Fruit fly (Drosophila melanogaster) whole organism, embryonic: Measurements from ENCODE around the gene CG18747.

Experiments used
- Asciz ChIP-seq: fragments of 200-800 bp; sonication (Bioruptor generic); optimal IDR thresholded peaks from 2 replicates; lab custom pipeline; 2017; ENCODE audit warnings: missing biosample characterization, mild to moderate bottlenecking, missing genetic modification characterization, missing genetic modification reagents
- Atf-2 ChIP-seq: fragments of 200-800 bp; sonication (Bioruptor generic); optimal IDR thresholded peaks from 2 replicates; lab custom pipeline; 2016; ENCODE audit warnings: missing biosample characterization, missing genetic modification characterization
- BEAF-32 ChIP-seq: fragments of 200-800 bp; sonication (Bioruptor generic); optimal IDR thresholded peaks from 3 replicates; lab custom pipeline; 2017; ENCODE audit warnings: missing biosample characterization, missing genetic modification characterization, mild to moderate bottlenecking, moderate library complexity, missing genetic modification reagents
- Bgb ChIP-seq: fragments of 200-800 bp; sonication (Bioruptor generic); IDR thresholded peaks from 2 replicates; pipeline ENCODE4 v1.3.6; 2022; ENCODE audit warnings: missing biosample characterization, missing genetic modification characterization; ENCODE audit not compliant: partially characterized antibody
- CG10366 ChIP-seq: fragments of 200-800 bp; sonication (Bioruptor generic); IDR thresholded peaks from 2 replicates; pipeline ENCODE4 v1.3.6; 2022; ENCODE audit warnings: missing biosample characterization, missing genetic modification characterization
- CG10543 ChIP-seq: fragments of 200-800 bp; sonication (Bioruptor generic); optimal IDR thresholded peaks from 3 replicates; lab custom pipeline; 2017; ENCODE audit warnings: missing biosample characterization, mild to moderate bottlenecking, missing genetic modification characterization, moderate library complexity
- CG13287 ChIP-seq: fragments of 200-800 bp; sonication (Bioruptor generic); IDR thresholded peaks from 2 replicates; pipeline ENCODE4 v1.3.6; 2022; ENCODE audit warnings: missing biosample characterization, missing genetic modification characterization; ENCODE audit not compliant: partially characterized antibody
- CG14710 ChIP-seq: fragments of 200-800 bp; sonication (Bioruptor generic); optimal IDR thresholded peaks from 3 replicates; lab custom pipeline; 2019; ENCODE audit warnings: missing biosample characterization, mild to moderate bottlenecking, missing genetic modification characterization, moderate library complexity
- CG1792 ChIP-seq: fragments of 200-800 bp; sonication (Bioruptor generic); optimal IDR thresholded peaks from 2 replicates; lab custom pipeline; 2016; ENCODE audit warnings: missing biosample characterization, missing genetic modification characterization
- CG18476 ChIP-seq: fragments of 200-800 bp; sonication (Bioruptor generic); optimal IDR thresholded peaks from 2 replicates; lab custom pipeline; 2016; ENCODE audit warnings: missing biosample characterization, mild to moderate bottlenecking, missing genetic modification characterization
- CG30020 ChIP-seq: fragments of 200-800 bp; optimal IDR thresholded peaks from 2 replicates; lab custom pipeline; 2019; ENCODE audit warnings: missing biosample characterization, mild to moderate bottlenecking, missing genetic modification characterization, moderate library complexity
- CG4328 ChIP-seq: fragments of 200-800 bp; sonication (Bioruptor generic); optimal IDR thresholded peaks from 3 replicates; lab custom pipeline; 2017; ENCODE audit warnings: missing biosample characterization, missing genetic modification reagents, missing genetic modification characterization
- CG43689 ChIP-seq: fragments of 200-800 bp; sonication (Bioruptor generic); IDR thresholded peaks from 2 replicates; pipeline ENCODE4 v1.3.6; 2022; ENCODE audit warnings: missing biosample characterization, missing genetic modification characterization
- CG5180 ChIP-seq: fragments of 200-800 bp; sonication (Bioruptor generic); optimal IDR thresholded peaks from 3 replicates; lab custom pipeline; 2017; ENCODE audit warnings: missing biosample characterization, missing genetic modification characterization, mild to moderate bottlenecking, moderate library complexity, missing genetic modification reagents
- CG6272 ChIP-seq: fragments of 200-800 bp; sonication (Bioruptor generic); IDR thresholded peaks from 2 replicates; pipeline ENCODE4 v1.3.6; 2022; ENCODE audit warnings: missing biosample characterization, missing genetic modification characterization
- CG6683 ChIP-seq: fragments of 200-800 bp; sonication (Bioruptor generic); optimal IDR thresholded peaks from 2 replicates; lab custom pipeline; 2017; ENCODE audit warnings: missing biosample characterization, mild to moderate bottlenecking, missing genetic modification characterization, missing genetic modification reagents
- CG6854 ChIP-seq: fragments of 200-800 bp; sonication (Bioruptor generic); optimal IDR thresholded peaks from 3 replicates; lab custom pipeline; 2017; ENCODE audit warnings: missing biosample characterization, mild to moderate bottlenecking, missing genetic modification characterization
- CG7556 ChIP-seq: fragments of 200-800 bp; sonication (Bioruptor generic); optimal IDR thresholded peaks from 2 replicates; lab custom pipeline; 2017; ENCODE audit warnings: missing biosample characterization, mild to moderate bottlenecking, missing genetic modification characterization
- CG7928 ChIP-seq: fragments of 200-800 bp; sonication (Bioruptor generic); optimal IDR thresholded peaks from 2 replicates; lab custom pipeline; 2017; ENCODE audit warnings: missing biosample characterization, mild to moderate bottlenecking, missing genetic modification characterization
- CG7963 ChIP-seq: fragments of 200-800 bp; sonication (Bioruptor generic); IDR thresholded peaks from 3 replicates; pipeline ENCODE4 v1.3.6; 2022; ENCODE audit warnings: missing biosample characterization, missing genetic modification characterization; ENCODE audit not compliant: partially characterized antibody
- CG8359 ChIP-seq: fragments of 200-800 bp; sonication (Bioruptor generic); optimal IDR thresholded peaks from 2 replicates; lab custom pipeline; 2017; ENCODE audit warnings: missing biosample characterization, mild to moderate bottlenecking, missing genetic modification characterization, borderline replicate concordance
- CG9727 ChIP-seq: fragments of 200-800 bp; sonication (Bioruptor generic); optimal IDR thresholded peaks from 3 replicates; lab custom pipeline; 2017; ENCODE audit warnings: missing biosample characterization, mild to moderate bottlenecking, missing genetic modification characterization
- Ets97D ChIP-seq: fragments of 200-800 bp; sonication (Bioruptor generic); optimal IDR thresholded peaks from 3 replicates; lab custom pipeline; 2016; ENCODE audit warnings: missing biosample characterization, missing genetic modification characterization
- H2.0 ChIP-seq: fragments of 200-800 bp; sonication (Bioruptor generic); IDR thresholded peaks from 2 replicates; pipeline ENCODE4 v1.3.6; 2022; ENCODE audit warnings: missing biosample characterization, missing genetic modification characterization
- Lpt ChIP-seq: fragments of >200 bp; optimal IDR thresholded peaks from 2 replicates; lab custom pipeline; 2018; ENCODE audit warnings: missing biosample characterization, missing genetic modification characterization
- Rfx ChIP-seq: fragments of 200-800 bp; sonication (Bioruptor generic); IDR thresholded peaks from 2 replicates; pipeline ENCODE4 v1.3.6; 2022; ENCODE audit warnings: missing biosample characterization, missing genetic modification characterization
- Sox100B ChIP-seq: fragments of 200-800 bp; sonication (Bioruptor generic); optimal IDR thresholded peaks from 3 replicates; lab custom pipeline; 2018; ENCODE audit warnings: missing biosample characterization, mild to moderate bottlenecking, missing genetic modification characterization
- Sry-δ ChIP-seq: fragments of 200-800 bp; sonication (Bioruptor generic); optimal IDR thresholded peaks from 2 replicates; lab custom pipeline; 2016; ENCODE audit warnings: missing biosample characterization, missing genetic modification characterization
- abd-A ChIP-seq: fragments of 200-800 bp; sonication (Bioruptor generic); optimal IDR thresholded peaks from 3 replicates; lab custom pipeline; 2019; ENCODE audit warnings: missing biosample characterization, mild to moderate bottlenecking, missing genetic modification characterization, moderate library complexity
- bigmax ChIP-seq: fragments of 200-800 bp; sonication (Bioruptor generic); optimal IDR thresholded peaks from 2 replicates; lab custom pipeline; 2018; ENCODE audit warnings: missing biosample characterization, mild to moderate bottlenecking, missing genetic modification characterization
- cato ChIP-seq: fragments of 200-800 bp; sonication (Bioruptor generic); optimal IDR thresholded peaks from 2 replicates; lab custom pipeline; 2016; ENCODE audit warnings: missing biosample characterization, missing genetic modification characterization, borderline replicate concordance
- chif ChIP-seq, 2 experiments: fragments of 200-800 bp; sonication (Bioruptor generic); optimal IDR thresholded peaks; 3 replicates each; lab custom pipeline; 2016; ENCODE audit warnings: missing biosample characterization in 2 of 2, missing genetic modification characterization in 2 of 2
- corto ChIP-seq: fragments of 200-800 bp; sonication (Bioruptor generic); optimal IDR thresholded peaks from 2 replicates; lab custom pipeline; 2016; ENCODE audit warnings: missing biosample characterization, mild to moderate bottlenecking, missing genetic modification characterization, moderate library complexity
- disco-r ChIP-seq: fragments of 200-800 bp; sonication (Bioruptor generic); optimal IDR thresholded peaks from 2 replicates; lab custom pipeline; 2016; ENCODE audit warnings: missing biosample characterization, missing genetic modification characterization
- fd102C ChIP-seq: fragments of 200-800 bp; sonication (Bioruptor generic); optimal IDR thresholded peaks from 2 replicates; lab custom pipeline; 2018; ENCODE audit warnings: missing biosample characterization, mild to moderate bottlenecking, missing genetic modification characterization, moderate library complexity
- fd3F ChIP-seq: fragments of 200-800 bp; sonication (Bioruptor generic); optimal IDR thresholded peaks from 2 replicates; lab custom pipeline; 2018; ENCODE audit warnings: missing biosample characterization, mild to moderate bottlenecking, missing genetic modification characterization, moderate library complexity
- fru ChIP-seq: fragments of >200 bp; optimal IDR thresholded peaks from 2 replicates; lab custom pipeline; 2017
- grau ChIP-seq: fragments of 200-800 bp; optimal IDR thresholded peaks from 3 replicates; lab custom pipeline; 2019; ENCODE audit warnings: missing biosample characterization, mild to moderate bottlenecking, missing genetic modification characterization, moderate library complexity
- grn ChIP-seq: fragments of 200-800 bp; sonication (Bioruptor generic); optimal IDR thresholded peaks from 3 replicates; lab custom pipeline; 2017; ENCODE audit warnings: missing biosample characterization, missing genetic modification characterization
- onecut ChIP-seq: fragments of 200-800 bp; sonication (Bioruptor generic); IDR thresholded peaks from 2 replicates; pipeline ENCODE4 v1.3.6; 2022; ENCODE audit warnings: missing biosample characterization, missing genetic modification characterization
- otp ChIP-seq: fragments of 200-800 bp; sonication (Bioruptor generic); IDR thresholded peaks from 3 replicates; pipeline ENCODE4, ENCODE4 v1.3.6; 2022; ENCODE audit warnings: missing biosample characterization, missing genetic modification characterization
- pnt ChIP-seq: fragments of 200-800 bp; sonication (Bioruptor generic); optimal IDR thresholded peaks from 3 replicates; lab custom pipeline; 2016; ENCODE audit warnings: missing biosample characterization, missing genetic modification characterization
- repo ChIP-seq: fragments of 200-800 bp; sonication (Bioruptor generic); optimal IDR thresholded peaks from 2 replicates; lab custom pipeline; 2016; ENCODE audit warnings: missing biosample characterization, missing genetic modification characterization
- slou ChIP-seq: fragments of 200-800 bp; sonication (Bioruptor generic); optimal IDR thresholded peaks from 3 replicates; lab custom pipeline; 2016; ENCODE audit warnings: missing biosample characterization, missing genetic modification characterization
- so ChIP-seq: fragments of 200-800 bp; sonication (Bioruptor generic); IDR thresholded peaks from 3 replicates; pipeline ENCODE4 v1.3.6; 2022; ENCODE audit warnings: missing biosample characterization, missing genetic modification characterization
- sqz ChIP-seq: fragments of 200-800 bp; sonication (Bioruptor generic); optimal IDR thresholded peaks from 3 replicates; lab custom pipeline; 2018; ENCODE audit warnings: missing biosample characterization, mild to moderate bottlenecking, missing genetic modification characterization
- vvl ChIP-seq: fragments of 200-800 bp; sonication (Bioruptor generic); IDR thresholded peaks from 2 replicates; pipeline ENCODE4 v1.3.6; 2022; ENCODE audit warnings: missing biosample characterization, missing genetic modification characterization
- wor ChIP-seq: fragments of 200-800 bp; sonication (Bioruptor generic); IDR thresholded peaks from 2 replicates; pipeline ENCODE4 v1.3.6; 2022; ENCODE audit warnings: missing biosample characterization, missing genetic modification characterization

The CG18747 gene

dm6 chr3R:7809662-7810621, 26.7 kb upstream of the CG18747 start, which contains the start of the genes CG2993 and sgll:
CG2993 (minus strand) TSS chr3R:7810014.
sgll (plus strand) TSS chr3R:7810532.
- TF ChIP-seq vvl, result peak; percentile 95
- peak; percentile 16 for TF ChIP-seq grn (GFP tag; lab: Kevin White, UChicago)
- peak; percentile 67 for TF ChIP-seq fd102C (GFP tag; lab: Kevin White, UChicago)
- TF ChIP-seq CG14710 (tag; lab: Kevin White, UChicago), result no peak
- peak; percentile 83 for TF ChIP-seq CG9727 (GFP tag; lab: Kevin White, UChicago)
- TF ChIP-seq Asciz, result peak; percentile 35
- peak; percentile 92 for TF ChIP-seq onecut (GFP tag; lab: Robert Waterston, UW)
- TF ChIP-seq so (GFP tag; lab: Robert Waterston, UW), result peak; percentile 57; the same call in 2 of the 3 replicates
- TF ChIP-seq disco-r, result peak; percentile 82
- TF ChIP-seq CG5180, result peak; percentile 39
- peak; percentile 95 for TF ChIP-seq Atf-2 (GFP tag; lab: Kevin White, UChicago)
- TF ChIP-seq chif (GFP tag; optimal IDR thresholded peaks at IDR 0.05; lab: Kevin White, UChicago), result peak; percentile 90 to 97
- peak; percentile 77 for TF ChIP-seq CG43689 (GFP tag; lab: Robert Waterston, UW)
- peak; percentile 87 for TF ChIP-seq CG6272
- TF ChIP-seq Sry-δ (GFP tag; lab: Kevin White, UChicago), result peak; percentile 66
- peak; percentile 82 for TF ChIP-seq CG4328 (GFP tag; lab: Kevin White, UChicago)
- peak; percentile 84 for TF ChIP-seq cato (GFP tag; lab: Kevin White, UChicago)
- TF ChIP-seq CG1792 (GFP tag; lab: Kevin White, UChicago), result peak; percentile 84
- peak; percentile 60 for TF ChIP-seq Sox100B (GFP tag; lab: Kevin White, UChicago)
- TF ChIP-seq CG7928, result peak; percentile 58
- peak; percentile 64 for TF ChIP-seq CG7556 (GFP tag; lab: Kevin White, UChicago)
- no peak for TF ChIP-seq Lpt
- no peak for TF ChIP-seq sqz (GFP tag; lab: Kevin White, UChicago)
- peak; percentile 38 for TF ChIP-seq CG6854
- peak; percentile 96 for TF ChIP-seq pnt (GFP tag; lab: Kevin White, UChicago)
- no peak for TF ChIP-seq CG6683 (GFP tag; lab: Kevin White, UChicago)
- peak; percentile 83 for TF ChIP-seq wor
- peak; percentile 90 for TF ChIP-seq CG10366 (GFP tag; lab: Robert Waterston, UW)
- peak; percentile 74 for TF ChIP-seq CG10543
- TF ChIP-seq BEAF-32 (GFP tag; lab: Kevin White, UChicago), result peak; percentile 21
- TF ChIP-seq CG8359 (GFP tag; lab: Kevin White, UChicago), result peak; percentile 67
- TF ChIP-seq Rfx (GFP tag; lab: Robert Waterston, UW), result peak; percentile 98
- no peak for TF ChIP-seq abd-A (tag; lab: Kevin White, UChicago)
- TF ChIP-seq CG7963, result no peak
- peak; percentile 83 for TF ChIP-seq slou (GFP tag; lab: Kevin White, UChicago)
- no peak for TF ChIP-seq fru (lab: Kevin White, UChicago)
- TF ChIP-seq CG18476 (GFP tag; lab: Kevin White, UChicago), result peak; percentile 40
- TF ChIP-seq otp (GFP tag; lab: Robert Waterston, UW), result peak; percentile 95
- TF ChIP-seq H2.0 (GFP tag; lab: Robert Waterston, UW), result peak; percentile 92
- peak; percentile 78 for TF ChIP-seq Ets97D
- TF ChIP-seq grau (tag; lab: Kevin White, UChicago), result peak; percentile 87
- peak; percentile 48 for TF ChIP-seq CG13287 (GFP tag; lab: Robert Waterston, UW)
- TF ChIP-seq fd3F, result peak; percentile 85
- TF ChIP-seq Bgb (GFP tag; lab: Robert Waterston, UW), result peak; percentile 51
- TF ChIP-seq bigmax (GFP tag; lab: Kevin White, UChicago), result peak; percentile 52
- TF ChIP-seq corto (GFP tag; lab: Kevin White, UChicago), result no peak
- peak; percentile 85 for TF ChIP-seq repo
- TF ChIP-seq CG30020 (tag; lab: Kevin White, UChicago), result peak; percentile 24
